Worm (Caenorhabditis elegans) whole organism, late embryonic: Measurements from ENCODE around the gene unc-22.

Source experiments
- ahr-1 ChIP-seq: sonication (generic microtip); optimal IDR thresholded peaks from 2 replicates; lab custom pipeline; 2016; ENCODE audit warnings: missing genetic modification characterization, missing compliant biosample characterization
- ama-1 ChIP-seq: fragments of 150-350 bp; optimal IDR thresholded peaks from 2 replicates; lab custom pipeline; 2014
- ceh-9 ChIP-seq: sonication (generic microtip); optimal IDR thresholded peaks from 2 replicates; lab custom pipeline; 2016; ENCODE audit warnings: mild to moderate bottlenecking, missing genetic modification characterization, inconsistent platforms, missing compliant biosample characterization
- ets-4 ChIP-seq: sonication (generic microtip); optimal IDR thresholded peaks from 2 replicates; lab custom pipeline; 2016; ENCODE audit warnings: missing genetic modification characterization, missing compliant biosample characterization
- hlh-30 ChIP-seq: sonication (generic microtip); optimal IDR thresholded peaks from 2 replicates; lab custom pipeline; 2017; ENCODE audit warnings: antibody characterized with exemption, missing genetic modification characterization, missing compliant biosample characterization; ENCODE audit not compliant: insufficient read depth
- pax-1 ChIP-seq: fragments of 150-350 bp; optimal IDR thresholded peaks from 2 replicates; lab custom pipeline; 2014; ENCODE audit warnings: missing biosample characterization, missing genetic modification characterization
- pha-4 ChIP-seq: fragments of 150-350 bp; optimal IDR thresholded peaks from 2 replicates; lab custom pipeline; 2018; ENCODE audit warnings: missing biosample characterization, missing genetic modification reagents, missing genetic modification characterization
- syd-9 ChIP-seq: sonication (generic microtip); optimal IDR thresholded peaks from 2 replicates; lab custom pipeline; 2016; ENCODE audit warnings: mild to moderate bottlenecking, missing genetic modification characterization, moderate library complexity, missing compliant biosample characterization
- unc-55 ChIP-seq: sonication (generic microtip); optimal IDR thresholded peaks from 2 replicates; lab custom pipeline; 2017; ENCODE audit warnings: missing biosample characterization, missing genetic modification reagents, missing genetic modification characterization

- TF ChIP-seq pax-1 (tag; lab: Kevin White, UChicago) (no peak), hlh-30 (tag; lab: Kevin White, UChicago) (no peak), unc-55 (GFP tag; lab: Kevin White, UChicago) (no peak), ceh-9 (tag; lab: Kevin White, UChicago) (no peak), pha-4 (tag; lab: Kevin White, UChicago) (no peak), ets-4 (tag; lab: Kevin White, UChicago) (no peak), ahr-1 (tag; lab: Kevin White, UChicago) (no peak), syd-9 (tag; lab: Kevin White, UChicago) (no peak), ama-1 (lab: Kevin White, UChicago) (no peak)
Observed at ce11 chrIV:12013120-12013519, 2.3 kb upstream of the unc-22 start, which contains the start of gene spe-17.
